In genomic region chrIV:8891131-8891530, ce11 we compare ENCODE assay signal across 1 worm cellular context.
TF ChIP-seq lines count a peak whose summit lies in the region.

Gene spr-2 (plus strand): TSS chrIV:8891462.

TF ChIP-seq in whole organism, L1 larva, 84 proteins besides CTCF, POLR2A, EP300 and RAD21 (continued from another document):
- TF ChIP-seq hlh-4 (tag; optimal IDR thresholded peaks at IDR 0.05; lab: Kevin White, UChicago) (no peak), snu-23 (GFP tag; optimal IDR thresholded peaks at IDR 0.05; lab: Kevin White, UChicago) (peak; percentile 78), nhr-77 (tag; optimal IDR thresholded peaks at IDR 0.05; lab: Kevin White, UChicago) (peak; percentile 19), ets-5 (GFP tag; IDR thresholded peaks at IDR 0.05; lab: Robert Waterston, UW) (no peak), nhr-71 (tag; optimal IDR thresholded peaks at IDR 0.05; lab: Kevin White, UChicago) (peak; percentile 89), ceh-82 (tag; optimal IDR thresholded peaks at IDR 0.05; lab: Kevin White, UChicago) (peak; percentile 21 to 65 (median 54)), ceh-63 (GFP tag; optimal IDR thresholded peaks at IDR 0.05; lab: Kevin White, UChicago) (no peak), pax-3 (tag; optimal IDR thresholded peaks at IDR 0.05; lab: Kevin White, UChicago) (no peak), pag-3 (tag; optimal IDR thresholded peaks at IDR 0.05; lab: Kevin White, UChicago; ENCODE audit: borderline replicate concordance, insufficient read depth) (no peak), sox-4 (tag; optimal IDR thresholded peaks at IDR 0.05; lab: Kevin White, UChicago) (peak; percentile 4), sup-37 (GFP tag; optimal IDR thresholded peaks at IDR 0.05; lab: Kevin White, UChicago) (no peak), nhr-20 (tag; optimal IDR thresholded peaks at IDR 0.05; lab: Kevin White, UChicago) (peak; percentile 81), unc-30 (tag; optimal IDR thresholded peaks at IDR 0.05; lab: Kevin White, UChicago) (no peak), nhr-237 (tag; optimal IDR thresholded peaks at IDR 0.05; lab: Kevin White, UChicago) (no peak), zip-4 (GFP tag; optimal IDR thresholded peaks at IDR 0.05; lab: Kevin White, UChicago) (no peak), efl-3 (GFP tag; optimal IDR thresholded peaks at IDR 0.05; lab: Kevin White, UChicago) (no peak), hlh-17 (GFP tag; optimal IDR thresholded peaks at IDR 0.05; lab: Kevin White, UChicago; ENCODE audit: borderline replicate concordance) (no peak), unc-130 (tag; optimal IDR thresholded peaks at IDR 0.05; lab: Kevin White, UChicago) (peak; percentile 37), ama-1 (optimal IDR thresholded peaks at IDR 0.05; lab: Kevin White, UChicago) (no peak), elt-2 (tag; optimal IDR thresholded peaks at IDR 0.05; lab: Kevin White, UChicago) (peak; percentile 8)
